Fruit fly (Drosophila melanogaster) Kc167 (cell line): ENCODE measurements around the gene Tailor.

Source experiments
- Myc ChIP-seq: fragments of >200 bp; optimal IDR thresholded peaks from 2 replicates; lab custom pipeline; 2017; ENCODE audit warnings: missing external identifiers
- h ChIP-seq: fragments of >200 bp; optimal IDR thresholded peaks from 3 replicates; lab custom pipeline; 2018; ENCODE audit warnings: missing external identifiers
- insv ChIP-seq: fragments of >200 bp; optimal IDR thresholded peaks from 3 replicates; lab custom pipeline; 2018; ENCODE audit warnings: missing external identifiers
- psq ChIP-seq: fragments of >200 bp; optimal IDR thresholded peaks from 2 replicates; lab custom pipeline; 2017; ENCODE audit warnings: missing external identifiers

DNA sequence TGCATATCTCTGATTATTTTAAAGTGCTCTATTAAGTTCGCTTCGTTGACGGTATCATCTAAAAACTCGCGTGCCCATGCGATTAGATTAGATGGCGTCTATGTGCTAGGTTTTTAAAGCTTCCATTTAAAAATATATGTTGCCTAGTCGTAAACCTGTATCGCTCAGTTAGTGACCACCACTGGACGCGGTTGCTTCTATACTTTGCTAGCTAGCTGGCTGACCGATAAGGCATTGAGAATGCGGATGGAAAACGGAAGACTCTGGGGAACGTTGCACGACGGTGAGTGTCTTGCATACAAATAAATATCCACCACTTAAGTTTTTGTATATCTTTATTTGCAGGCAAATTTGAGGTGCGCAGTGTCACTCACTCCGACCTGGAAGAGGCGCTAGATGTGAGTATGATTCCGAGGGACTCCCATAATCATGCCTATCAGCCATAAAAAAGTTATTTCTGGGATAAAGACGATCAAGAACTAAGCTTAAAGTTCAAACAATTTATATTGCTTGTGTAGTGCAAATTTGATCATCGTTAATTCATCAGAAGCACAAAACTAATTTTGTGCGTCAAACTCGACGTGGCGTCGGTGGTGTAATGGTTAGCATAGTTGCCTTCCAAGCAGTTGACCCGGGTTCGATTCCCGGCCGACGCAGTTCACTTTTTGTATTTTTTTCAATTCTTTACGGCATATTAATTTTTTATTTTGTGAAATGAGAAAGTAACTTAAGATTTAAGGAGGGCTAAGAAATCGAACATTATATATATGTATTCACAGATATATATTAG lies 43.6 kb upstream of the Tailor start, which contains the start of gene CG31248:
- no peak for TF ChIP-seq Myc (lab: Kevin White, UChicago)
- no peak for TF ChIP-seq h (lab: Kevin White, UChicago)
- no peak for TF ChIP-seq psq
- no peak for TF ChIP-seq insv (lab: Kevin White, UChicago)
